Fruit fly (Drosophila melanogaster): Measurements from ENCODE around the gene CG11537.

The CG11537 gene

dm6 chr3L:3159309-3160194 lies 16.3 kb upstream of the CG11537 start, which contains the start of the genes ND-30 and CG15812 (continued):
- TF ChIP-seq lov (optimal IDR thresholded peaks at IDR 0.05) = no peak
- no peak for TF ChIP-seq lov (GFP tag; IDR thresholded peaks at IDR 0.05)
- no peak for TF ChIP-seq pb (GFP tag; optimal IDR thresholded peaks at IDR 0.05)
- no peak for TF ChIP-seq tap (tag; optimal IDR thresholded peaks at IDR 0.05)
- no peak for TF ChIP-seq CG13287 (GFP tag; IDR thresholded peaks at IDR 0.05; ENCODE audit: partially characterized antibody)
- no peak for TF ChIP-seq prd (optimal IDR thresholded peaks at IDR 0.05)
- 0 out of 3 replicates have a peak, but pooled peaks have one; percentile 12 for TF ChIP-seq prd (GFP tag; IDR thresholded peaks at IDR 0.05)
- TF ChIP-seq sna (GFP tag; IDR thresholded peaks at IDR 0.05; ENCODE audit: partially characterized antibody) = no peak
- no peak for TF ChIP-seq H15 (GFP tag; IDR thresholded peaks at IDR 0.05)
- no peak for TF ChIP-seq stc (GFP tag; IDR thresholded peaks at IDR 0.05)
- TF ChIP-seq CG4730 (GFP tag; IDR thresholded peaks at IDR 0.05) = no peak
- no peak for TF ChIP-seq tll (GFP tag; optimal IDR thresholded peaks at IDR 0.05)
- peak; percentile 11 for TF ChIP-seq CG15514 (GFP tag; optimal IDR thresholded peaks at IDR 0.05)
- TF ChIP-seq CG13424 (tag; optimal IDR thresholded peaks at IDR 0.05) = peak; percentile 38
- TF ChIP-seq Fer3 (tag; optimal IDR thresholded peaks at IDR 0.05) = no peak
- no peak for TF ChIP-seq pnt (GFP tag; optimal IDR thresholded peaks at IDR 0.05)
- no peak for TF ChIP-seq cg (GFP tag; optimal IDR thresholded peaks at IDR 0.05)
- TF ChIP-seq CkIIα-i1 (GFP tag; IDR thresholded peaks at IDR 0.05) = no peak
- no peak for TF ChIP-seq tna (GFP tag; IDR thresholded peaks at IDR 0.05; ENCODE audit: partially characterized antibody)
- TF ChIP-seq btn (GFP tag; optimal IDR thresholded peaks at IDR 0.05) = no peak
- no peak for TF ChIP-seq al (GFP tag; IDR thresholded peaks at IDR 0.05)
- TF ChIP-seq MBD-R2 (GFP tag; IDR thresholded peaks at IDR 0.05) = peak; percentile 69
- TF ChIP-seq CG9797 (GFP tag; optimal IDR thresholded peaks at IDR 0.05) = peak; percentile 38
- TF ChIP-seq fru (optimal IDR thresholded peaks at IDR 0.05) = no peak
- TF ChIP-seq Ets65A (GFP tag) = peak; percentile 60
- peak; percentile 14 for TF ChIP-seq CG12104 (GFP tag; optimal IDR thresholded peaks at IDR 0.05)
- no peak for TF ChIP-seq fd96Cb (tag; optimal IDR thresholded peaks at IDR 0.05)
- TF ChIP-seq da (GFP tag; optimal IDR thresholded peaks at IDR 0.05) = no peak
- no peak for TF ChIP-seq Jarid2 (GFP tag; optimal IDR thresholded peaks at IDR 0.05)
- no peak for TF ChIP-seq CG12769 (tag; optimal IDR thresholded peaks at IDR 0.05)
- TF ChIP-seq Abd-B (GFP tag; optimal IDR thresholded peaks at IDR 0.05) = no peak
- no peak for TF ChIP-seq CG6765 (GFP tag; optimal IDR thresholded peaks at IDR 0.05)
- TF ChIP-seq CG3726 (GFP tag; IDR thresholded peaks at IDR 0.05) = no peak
- no peak for TF ChIP-seq crp (GFP tag; optimal IDR thresholded peaks at IDR 0.05)
- no peak for TF ChIP-seq CG18476 (GFP tag; optimal IDR thresholded peaks at IDR 0.05)
- no peak for TF ChIP-seq CG18764 (GFP tag; optimal IDR thresholded peaks at IDR 0.05)
- no peak for TF ChIP-seq CG10321 (GFP tag; IDR thresholded peaks at IDR 0.05)
- TF ChIP-seq Hr51 (GFP tag; optimal IDR thresholded peaks at IDR 0.05) = no peak
- no peak for TF ChIP-seq corto (GFP tag; optimal IDR thresholded peaks at IDR 0.05)
- TF ChIP-seq inv (GFP tag; IDR thresholded peaks at IDR 0.05; ENCODE audit: partially characterized antibody) = no peak
- no peak for TF ChIP-seq Nf-YB (GFP tag; optimal IDR thresholded peaks at IDR 0.05)
- TF ChIP-seq Dek (tag; optimal IDR thresholded peaks at IDR 0.05) = no peak
- TF ChIP-seq Pdp1 (GFP tag; optimal IDR thresholded peaks at IDR 0.05) = peak in 1 of 2 experiments; percentile 97

Measured in whole organism, embryonic.